Fruit fly (Drosophila melanogaster) whole organism, pupa: ENCODE measurements around the gene CG12607.

ENCODE experiments used
- CG10348 ChIP-seq: fragments of 200-800 bp; sonication (Bioruptor generic); IDR thresholded peaks from 2 replicates; pipeline ENCODE4 v1.3.6; 2022; ENCODE audit warnings: missing biosample characterization, missing genetic modification characterization
- CG15710 ChIP-seq: fragments of 200-800 bp; sonication (Bioruptor generic); optimal IDR thresholded peaks from 2 replicates; lab custom pipeline; 2018; ENCODE audit warnings: missing biosample characterization, mild to moderate bottlenecking, missing genetic modification characterization, moderate library complexity
- CG4496 ChIP-seq: fragments of 200-800 bp; sonication (Bioruptor generic); IDR thresholded peaks from 3 replicates; pipeline ENCODE4 v1.3.6; 2022; ENCODE audit warnings: missing biosample characterization, missing genetic modification characterization
- CG8159 ChIP-seq: fragments of 200-800 bp; sonication (Bioruptor generic); optimal IDR thresholded peaks from 3 replicates; lab custom pipeline; 2018; ENCODE audit warnings: missing biosample characterization, mild to moderate bottlenecking, missing genetic modification characterization, moderate library complexity
- D1 ChIP-seq: fragments of 200-800 bp; sonication (Bioruptor generic); optimal IDR thresholded peaks from 2 replicates; lab custom pipeline; 2018; ENCODE audit warnings: missing biosample characterization, mild to moderate bottlenecking, missing genetic modification characterization, moderate library complexity
- Ets98B ChIP-seq: fragments of 200-800 bp; sonication (Bioruptor generic); IDR thresholded peaks from 2 replicates; pipeline ENCODE4 v1.3.6; 2022; ENCODE audit warnings: missing biosample characterization, missing genetic modification characterization

- TF ChIP-seq Ets98B (no peak), CG10348 (GFP tag; lab: Robert Waterston, UW) (no peak), CG8159 (tag; lab: Kevin White, UChicago) (no peak), CG4496 (GFP tag; lab: Robert Waterston, UW) (no peak), CG15710 (tag; lab: Kevin White, UChicago) (no peak), D1 (tag; lab: Kevin White, UChicago) (no peak)
Observed at dm6 chr3L:4401241-4401640, 45.1 kb upstream of the CG12607 start.
